Fruit fly (Drosophila melanogaster) whole organism, pupa: ENCODE results near the gene CG7872.
A peak's percentile ranks its signal among the peaks of the same experiment; 100 is the strongest.

ENCODE experiments used
- CG10348 ChIP-seq: fragments of 200-800 bp; sonication (Bioruptor generic); IDR thresholded peaks from 2 replicates; pipeline ENCODE4 v1.3.6; 2022; ENCODE audit warnings: missing biosample characterization, missing genetic modification characterization
- CG12605 ChIP-seq: fragments of 200-800 bp; sonication (Bioruptor generic); IDR thresholded peaks from 2 replicates; pipeline ENCODE4 v1.3.6; 2022; ENCODE audit warnings: missing biosample characterization, missing genetic modification characterization
- CG13204 ChIP-seq: fragments of 200-800 bp; sonication (Bioruptor generic); optimal IDR thresholded peaks from 2 replicates; lab custom pipeline; 2018; ENCODE audit warnings: missing biosample characterization, mild to moderate bottlenecking, missing genetic modification characterization, moderate library complexity
- CG14655 ChIP-seq: fragments of 200-800 bp; sonication (Bioruptor generic); optimal IDR thresholded peaks from 3 replicates; lab custom pipeline; 2017; ENCODE audit warnings: mild to moderate bottlenecking, missing biosample characterization, missing genetic modification reagents, missing genetic modification characterization
- CG15710 ChIP-seq: fragments of 200-800 bp; sonication (Bioruptor generic); optimal IDR thresholded peaks from 2 replicates; lab custom pipeline; 2018; ENCODE audit warnings: missing biosample characterization, mild to moderate bottlenecking, missing genetic modification characterization, moderate library complexity
- CG17806 ChIP-seq: fragments of 200-800 bp; sonication (Bioruptor generic); optimal IDR thresholded peaks from 2 replicates; lab custom pipeline; 2018; ENCODE audit warnings: missing biosample characterization, mild to moderate bottlenecking, missing genetic modification characterization, moderate library complexity
- CG32121 ChIP-seq: fragments of 200-800 bp; sonication (Bioruptor generic); IDR thresholded peaks from 2 replicates; pipeline ENCODE4 v1.3.6; 2022; ENCODE audit warnings: missing biosample characterization, missing genetic modification characterization
- CG34367 ChIP-seq: fragments of 200-800 bp; sonication (Bioruptor generic); optimal IDR thresholded peaks from 2 replicates; lab custom pipeline; 2018; ENCODE audit warnings: missing biosample characterization, mild to moderate bottlenecking, missing genetic modification characterization
- CG4496 ChIP-seq: fragments of 200-800 bp; sonication (Bioruptor generic); IDR thresholded peaks from 3 replicates; pipeline ENCODE4 v1.3.6; 2022; ENCODE audit warnings: missing biosample characterization, missing genetic modification characterization
- CG8159 ChIP-seq: fragments of 200-800 bp; sonication (Bioruptor generic); optimal IDR thresholded peaks from 3 replicates; lab custom pipeline; 2018; ENCODE audit warnings: missing biosample characterization, mild to moderate bottlenecking, missing genetic modification characterization, moderate library complexity
- CG8301 ChIP-seq: fragments of 200-800 bp; sonication (Bioruptor generic); optimal IDR thresholded peaks from 2 replicates; lab custom pipeline; 2018; ENCODE audit warnings: missing biosample characterization, mild to moderate bottlenecking, missing genetic modification characterization
- CG9948 ChIP-seq: fragments of 200-800 bp; sonication (Bioruptor generic); optimal IDR thresholded peaks from 2 replicates; lab custom pipeline; 2018; ENCODE audit warnings: missing biosample characterization, mild to moderate bottlenecking, missing genetic modification characterization, moderate library complexity
- D1 ChIP-seq: fragments of 200-800 bp; sonication (Bioruptor generic); optimal IDR thresholded peaks from 2 replicates; lab custom pipeline; 2018; ENCODE audit warnings: missing biosample characterization, mild to moderate bottlenecking, missing genetic modification characterization, moderate library complexity
- EcR ChIP-seq: fragments of 200-800 bp; sonication (Bioruptor generic); optimal IDR thresholded peaks from 3 replicates; lab custom pipeline; 2019; ENCODE audit warnings: missing biosample characterization, missing genetic modification characterization, mild to moderate bottlenecking, moderate library complexity, missing genetic modification reagents
- Ets98B ChIP-seq: fragments of 200-800 bp; sonication (Bioruptor generic); IDR thresholded peaks from 2 replicates; pipeline ENCODE4 v1.3.6; 2022; ENCODE audit warnings: missing biosample characterization, missing genetic modification characterization
- Pif1A ChIP-seq: fragments of 200-800 bp; sonication (Bioruptor generic); optimal IDR thresholded peaks from 3 replicates; lab custom pipeline; 2016; ENCODE audit warnings: missing biosample characterization, missing genetic modification characterization
- Pif1B ChIP-seq: fragments of 200-800 bp; sonication (Bioruptor generic); optimal IDR thresholded peaks from 3 replicates; lab custom pipeline; 2016; ENCODE audit warnings: missing biosample characterization, missing genetic modification characterization
- Snoo ChIP-seq: fragments of 200-800 bp; sonication (Bioruptor generic); optimal IDR thresholded peaks from 3 replicates; lab custom pipeline; 2017; ENCODE audit warnings: missing biosample characterization, mild to moderate bottlenecking, missing genetic modification characterization, inconsistent platforms
- fd96Ca ChIP-seq: fragments of 200-800 bp; sonication (Bioruptor generic); IDR thresholded peaks from 3 replicates; pipeline ENCODE4 v1.3.6; 2022; ENCODE audit warnings: missing biosample characterization, missing genetic modification characterization
- gl ChIP-seq: fragments of 200-800 bp; sonication (Bioruptor generic); optimal IDR thresholded peaks from 2 replicates; lab custom pipeline; 2018; ENCODE audit warnings: missing biosample characterization, mild to moderate bottlenecking, missing genetic modification characterization
- rn ChIP-seq: fragments of 200-800 bp; sonication (Bioruptor generic); IDR thresholded peaks from 2 replicates; pipeline ENCODE4 v1.3.6; 2022; ENCODE audit warnings: missing biosample characterization, missing genetic modification characterization

Gene CG7872

DNA sequence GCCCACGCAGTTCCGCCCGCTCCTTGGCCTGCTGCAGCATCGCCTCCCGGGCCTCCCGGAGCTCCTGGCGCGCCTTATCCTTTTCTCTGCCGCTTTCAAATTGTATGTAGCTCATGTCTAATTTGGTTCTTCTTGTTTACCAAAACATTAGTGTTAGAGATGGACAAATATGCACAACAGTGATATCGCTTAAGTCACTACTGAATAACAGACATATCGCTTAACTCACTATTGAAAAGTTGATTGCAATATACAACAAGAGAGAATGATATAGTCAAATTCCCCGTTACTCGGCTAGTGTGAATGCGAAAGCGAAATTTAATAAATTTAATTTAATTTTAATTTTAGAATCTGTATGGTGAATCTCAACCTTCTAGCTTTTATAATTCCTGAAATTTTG is 3.6 kb upstream of the CG7872 start, which contains the start of gene CG9213:
CG9213 (minus strand) TSS at position 152 of the 400 bp plus-strand sequence.
- TF ChIP-seq CG4496 (GFP tag; lab: Robert Waterston, UW): 0 out of 3 replicates have a peak, but pooled peaks have one; percentile 28
- no peak for TF ChIP-seq CG14655 (GFP tag; lab: Kevin White, UChicago)

DNA sequence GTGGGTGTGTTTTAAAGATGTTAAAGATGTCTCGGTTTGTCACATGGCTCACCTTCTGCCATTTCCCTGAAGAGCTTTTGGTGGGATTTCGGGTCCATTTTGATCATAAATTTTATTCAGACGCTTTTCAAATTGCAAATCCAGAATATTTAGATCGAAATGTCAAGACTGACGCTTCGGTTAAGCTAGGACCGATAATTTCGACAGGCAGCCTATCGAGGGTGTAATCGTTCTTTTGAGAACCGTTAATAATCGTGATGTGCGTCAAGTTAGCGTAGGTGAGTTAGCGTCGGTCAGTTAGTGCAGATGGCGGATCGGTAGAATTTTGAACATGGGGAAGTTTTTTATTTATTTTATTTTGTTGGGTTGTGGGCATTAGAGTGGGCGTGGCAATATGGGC is 2.4 kb upstream of the CG7872 start, which contains the start of gene CG42299:
CG42299 (minus strand) TSS at position 127 of the 400 bp plus-strand sequence.
- TF ChIP-seq fd96Ca (GFP tag; lab: Robert Waterston, UW) (no peak), Ets98B (GFP tag; lab: Robert Waterston, UW) (no peak), Snoo (tag; lab: Kevin White, UChicago) (no peak), Pif1B (GFP tag; lab: Kevin White, UChicago) (no peak), CG17806 (no peak), CG4496 (GFP tag; lab: Robert Waterston, UW) (no peak), CG14655 (GFP tag; lab: Kevin White, UChicago) (no peak), CG34367 (tag; lab: Kevin White, UChicago) (no peak), CG9948 (tag; lab: Kevin White, UChicago) (no peak), EcR (GFP tag; lab: Kevin White, UChicago) (no peak), D1 (no peak), gl (tag; lab: Kevin White, UChicago) (no peak), CG12605 (GFP tag; lab: Robert Waterston, UW) (no peak), CG10348 (GFP tag; lab: Robert Waterston, UW) (no peak), CG15710 (no peak), CG8159 (tag; lab: Kevin White, UChicago) (no peak), rn (GFP tag; lab: Robert Waterston, UW) (no peak), CG32121 (GFP tag; lab: Robert Waterston, UW) (no peak), Pif1A (GFP tag; lab: Kevin White, UChicago) (no peak), CG8301 (no peak)

DNA sequence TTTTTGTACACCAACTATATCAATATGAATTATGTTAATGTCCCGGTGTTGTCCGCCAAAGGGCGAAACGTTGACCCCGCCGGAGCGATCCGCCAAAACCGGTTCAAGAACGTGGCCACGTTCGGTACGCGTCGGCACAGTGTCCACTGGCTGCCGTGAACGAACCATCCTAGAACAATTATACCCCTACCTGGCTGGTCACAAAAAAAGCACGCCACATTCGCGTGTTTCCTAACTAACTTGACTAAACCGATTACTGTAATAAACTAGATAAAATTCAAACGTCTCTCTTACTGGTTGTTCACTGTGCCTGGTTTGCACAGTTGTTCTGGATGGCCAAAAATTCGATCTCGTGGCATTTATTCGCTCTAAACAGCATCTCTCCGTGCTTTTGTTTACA is 1.6 kb downstream of the CG7872 start:
- TF ChIP-seq Pif1B (GFP tag; lab: Kevin White, UChicago) (peak; percentile 95), CG8301 (peak; percentile 92), CG34367 (tag; lab: Kevin White, UChicago) (peak; percentile 90), CG15710 (peak; percentile 91), Ets98B (GFP tag; lab: Robert Waterston, UW) (peak; percentile 93), EcR (GFP tag; lab: Kevin White, UChicago) (peak; percentile 84), CG8159 (tag; lab: Kevin White, UChicago) (peak; percentile 84), CG13204 (GFP tag; lab: Kevin White, UChicago) (no peak), CG17806 (peak; percentile 87), CG4496 (GFP tag; lab: Robert Waterston, UW) (peak; percentile 97), Pif1A (GFP tag; lab: Kevin White, UChicago) (peak; percentile 96), fd96Ca (GFP tag; lab: Robert Waterston, UW) (peak; percentile 96), D1 (peak; percentile 61), rn (GFP tag; lab: Robert Waterston, UW) (peak; percentile 79; the same call in 1 of the 2 replicates), CG10348 (GFP tag; lab: Robert Waterston, UW) (peak; percentile 34; the same call in 1 of the 2 replicates), gl (tag; lab: Kevin White, UChicago) (peak; percentile 87), CG14655 (GFP tag; lab: Kevin White, UChicago) (no peak), CG12605 (GFP tag; lab: Robert Waterston, UW) (peak; percentile 87), Snoo (tag; lab: Kevin White, UChicago) (peak; percentile 96), CG9948 (tag; lab: Kevin White, UChicago) (peak; percentile 89), CG32121 (GFP tag; lab: Robert Waterston, UW) (peak; percentile 91)

DNA sequence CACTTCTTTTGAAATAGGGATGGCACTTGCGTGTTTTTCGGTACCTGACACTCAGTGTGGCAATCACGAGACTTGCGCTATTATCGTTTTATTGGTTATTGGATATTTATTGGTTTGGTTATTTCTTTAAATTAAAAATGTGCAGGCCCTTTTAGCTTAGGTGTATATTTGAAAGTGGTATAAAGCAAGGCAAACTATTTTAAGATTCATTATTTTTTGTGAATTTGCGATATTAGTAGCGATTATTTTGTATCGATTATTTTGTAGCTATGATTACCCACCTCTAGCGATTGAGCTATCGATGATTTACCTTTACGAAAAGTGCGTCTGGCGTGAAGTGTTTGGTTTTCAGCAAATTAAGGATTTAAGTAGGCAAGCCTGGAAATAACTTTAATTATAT is 4.8 kb downstream of the CG7872 start, which contains the start of the genes CG9215 and CG8097:
CG9215 (minus strand) TSS at position 22 of the 400 bp plus-strand sequence.
CG8097 (plus strand) TSS at position 307 of the 400 bp plus-strand sequence.
- TF ChIP-seq CG8301 (no peak), CG13204 (GFP tag; lab: Kevin White, UChicago) (no peak), Snoo (tag; lab: Kevin White, UChicago) (no peak), CG12605 (GFP tag; lab: Robert Waterston, UW) (no peak), rn (GFP tag; lab: Robert Waterston, UW) (no peak), CG9948 (tag; lab: Kevin White, UChicago) (peak; percentile 7), EcR (GFP tag; lab: Kevin White, UChicago) (no peak), CG17806 (no peak), D1 (no peak), gl (tag; lab: Kevin White, UChicago) (no peak), CG8159 (tag; lab: Kevin White, UChicago) (no peak), CG32121 (GFP tag; lab: Robert Waterston, UW) (no peak), CG4496 (GFP tag; lab: Robert Waterston, UW) (no peak), CG15710 (peak; percentile 27)
- TF ChIP-seq, all 21 proteins: peak for 2

DNA sequence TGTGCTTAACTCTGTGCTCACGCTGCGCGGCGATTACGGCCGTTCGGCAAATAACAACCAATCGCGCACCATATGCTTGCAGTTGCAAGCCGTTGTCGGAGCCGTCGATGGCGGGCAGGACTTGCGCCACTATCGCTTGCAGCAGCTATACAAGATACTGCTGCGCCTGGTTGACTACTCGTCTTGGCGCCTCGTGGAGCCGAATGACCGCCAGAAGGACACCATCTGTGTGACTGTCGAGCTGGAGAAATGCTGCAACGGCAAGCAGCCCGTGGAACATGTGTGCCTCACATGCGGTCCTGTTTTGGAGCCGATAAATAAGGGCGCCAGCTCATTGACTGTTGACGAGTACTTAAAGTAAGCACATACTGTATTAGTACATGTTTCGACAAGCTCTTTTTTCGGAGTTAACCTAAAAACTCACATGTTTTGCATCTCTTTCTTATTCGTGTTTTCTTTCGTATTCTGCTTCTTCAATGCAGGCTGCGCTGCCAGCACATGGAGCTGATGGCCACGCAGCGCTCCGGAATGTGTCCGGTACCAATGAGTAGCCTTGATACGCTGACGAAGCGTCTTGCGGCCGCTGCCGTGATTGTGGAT is 5.9 kb downstream of the CG7872 start:
- no peak for TF ChIP-seq Pif1B (GFP tag; lab: Kevin White, UChicago)
- no peak for TF ChIP-seq CG9948 (tag; lab: Kevin White, UChicago)
- TF ChIP-seq CG10348 (GFP tag; lab: Robert Waterston, UW): no peak
- TF ChIP-seq CG17806: no peak
- TF ChIP-seq Snoo (tag; lab: Kevin White, UChicago): no peak
- no peak for TF ChIP-seq CG32121 (GFP tag; lab: Robert Waterston, UW)
- no peak for TF ChIP-seq EcR (GFP tag; lab: Kevin White, UChicago)
- no peak for TF ChIP-seq CG12605 (GFP tag; lab: Robert Waterston, UW)
- TF ChIP-seq, all 21 proteins: peak for 0
